Worm (Caenorhabditis elegans): Measurements from ENCODE around the gene C17G10.1.

The C17G10.1 gene

ce11 chrII:5574925-5575324, 21.4 kb upstream of the C17G10.1 start (continued):
- TF ChIP-seq snpc-1.3 (tag; optimal IDR thresholded peaks at IDR 0.05; ENCODE audit: insufficient read depth) (no peak), lir-1 (GFP tag; conservative IDR thresholded peaks at IDR 0.05) (no peak), mxl-1 (tag; optimal IDR thresholded peaks at IDR 0.05) (no peak), hlh-26 (GFP tag; conservative IDR thresholded peaks at IDR 0.05) (no peak), hsf-1 (GFP tag; IDR thresholded peaks at IDR 0.05) (no peak), F52B5.7 (tag; optimal IDR thresholded peaks at IDR 0.05) (peak; percentile 62), attf-6 (GFP tag; IDR thresholded peaks at IDR 0.05) (no peak), chd-7 (tag; optimal IDR thresholded peaks at IDR 0.05) (peak; percentile 70), K11D2.4 (GFP tag; IDR thresholded peaks at IDR 0.05) (no peak), sdz-38 (tag; optimal IDR thresholded peaks at IDR 0.05) (no peak), ekl-4 (GFP tag; IDR thresholded peaks at IDR 0.05) (peak; percentile 73; the same call in 1 of the 2 replicates), pha-4 (tag; optimal IDR thresholded peaks at IDR 0.05) (no peak), lag-1 (GFP tag; IDR thresholded peaks at IDR 0.05) (no peak), madf-8 (GFP tag; conservative IDR thresholded peaks at IDR 0.05) (no peak), somi-1 (GFP tag; optimal IDR thresholded peaks at IDR 0.05) (no peak), fkh-3 (tag; optimal IDR thresholded peaks at IDR 0.05) (peak; percentile 41), F22D6.2 (tag; optimal IDR thresholded peaks at IDR 0.05) (no peak), madf-3 (GFP tag; IDR thresholded peaks at IDR 0.05) (peak; percentile 67; the same call in 1 of the 2 replicates), Y53G8AR.9 (GFP tag; conservative IDR thresholded peaks at IDR 0.05) (peak; percentile 81; the same call in 1 of the 2 replicates), F39B2.1 (GFP tag; IDR thresholded peaks at IDR 0.05) (no peak), D2030.7 (GFP tag; IDR thresholded peaks at IDR 0.05) (no peak), ztf-26 (tag; optimal IDR thresholded peaks at IDR 0.05) (no peak), egl-18 (GFP tag; IDR thresholded peaks at IDR 0.05) (no peak), B0336.3 (GFP tag; IDR thresholded peaks at IDR 0.05) (peak; percentile 80), bed-1 (GFP tag; IDR thresholded peaks at IDR 0.05) (0 out of 2 replicates have a peak, but pooled peaks have one; percentile 47), tbp1 (GFP tag; optimal IDR thresholded peaks at IDR 0.05) (no peak), atf-7 (tag; optimal IDR thresholded peaks at IDR 0.05) (peak; percentile 70), pbrm-1 (GFP tag; IDR thresholded peaks at IDR 0.05) (peak; percentile 36; the same call in 1 of the 2 replicates), dox-1 (GFP tag; IDR thresholded peaks at IDR 0.05) (peak; percentile 45; the same call in 1 of the 2 replicates), cebp-1 (GFP tag; IDR thresholded peaks at IDR 0.05) (no peak), cebp-1 (tag; optimal IDR thresholded peaks at IDR 0.05) (peak; percentile 40), nhr-27 (tag; optimal IDR thresholded peaks at IDR 0.05) (no peak), hmg-20 (GFP tag; IDR thresholded peaks at IDR 0.05) (0 out of 2 replicates have a peak, but pooled peaks have one; percentile 2), K12H6.12 (tag; optimal IDR thresholded peaks at IDR 0.05) (peak; percentile 20), mcd-1 (GFP tag; IDR thresholded peaks at IDR 0.05) (peak; percentile 38; the same call in 1 of the 2 replicates), F33H1.4 (GFP tag; IDR thresholded peaks at IDR 0.05) (no peak), Y56A3A.18 (GFP tag; IDR thresholded peaks at IDR 0.05) (peak; percentile 78; the same call in 1 of the 2 replicates), unc-130 (GFP tag; optimal IDR thresholded peaks at IDR 0.05) (no peak), gei-17 (GFP tag; optimal IDR thresholded peaks at IDR 0.05) (peak; percentile 55), repo-1 (tag; optimal IDR thresholded peaks at IDR 0.05) (peak; percentile 86), madf-6 (GFP tag; IDR thresholded peaks at IDR 0.05) (peak; percentile 33), sptf-2 (GFP tag; optimal IDR thresholded peaks at IDR 0.05) (no peak)

Data from whole organism, young adult.